Fruit fly (Drosophila melanogaster) whole organism, wandering third instar larva: ENCODE data around the gene CG45012.

Source experiments
- Abd-B ChIP-seq: fragments of >200 bp; optimal IDR thresholded peaks from 2 replicates; lab custom pipeline; 2017; ENCODE audit warnings: missing biosample characterization, missing genetic modification characterization
- CG32264 ChIP-seq: fragments of 200-800 bp; sonication (Bioruptor generic); optimal IDR thresholded peaks from 2 replicates; lab custom pipeline; 2016; ENCODE audit warnings: missing biosample characterization, missing genetic modification characterization
- CG9705 ChIP-seq: fragments of 200-800 bp; sonication (Bioruptor generic); optimal IDR thresholded peaks from 2 replicates; lab custom pipeline; 2018; ENCODE audit warnings: missing biosample characterization, mild to moderate bottlenecking, missing genetic modification characterization
- CrebA ChIP-seq: fragments of 200-800 bp; sonication (Bioruptor generic); optimal IDR thresholded peaks from 2 replicates; lab custom pipeline; 2016; ENCODE audit warnings: missing biosample characterization, mild to moderate bottlenecking, missing genetic modification characterization, borderline replicate concordance
- Dfd ChIP-seq: fragments of >200 bp; optimal IDR thresholded peaks from 2 replicates; lab custom pipeline; 2017; ENCODE audit warnings: missing biosample characterization, missing genetic modification characterization
- Dif ChIP-seq: fragments of 200-275, 200-300 bp; sonication (Bioruptor generic); optimal IDR thresholded peaks from 2 replicates; lab custom pipeline; 2018; ENCODE audit warnings: missing biosample characterization, missing genetic modification characterization; ENCODE audit not compliant: partially characterized antibody
- HLH106 ChIP-seq: fragments of 200-800 bp; optimal IDR thresholded peaks from 3 replicates; lab custom pipeline; 2019; ENCODE audit warnings: missing biosample characterization, mild to moderate bottlenecking, missing genetic modification characterization, moderate library complexity
- Hnf4 ChIP-seq: fragments of 200-800 bp; sonication (Bioruptor generic); optimal IDR thresholded peaks from 2 replicates; lab custom pipeline; 2016; ENCODE audit warnings: missing biosample characterization, mild to moderate bottlenecking, missing genetic modification characterization
- Hr78 ChIP-seq: fragments of >200 bp; optimal IDR thresholded peaks from 2 replicates; lab custom pipeline; 2017; ENCODE audit warnings: missing biosample characterization, missing genetic modification characterization
- Jra ChIP-seq: sonication (Bioruptor generic); optimal IDR thresholded peaks from 2 replicates; lab custom pipeline; 2016; ENCODE audit warnings: missing biosample characterization, missing genetic modification characterization
- Mio ChIP-seq: sonication (Bioruptor generic); optimal IDR thresholded peaks from 2 replicates; lab custom pipeline; 2016; ENCODE audit warnings: missing biosample characterization, missing genetic modification characterization
- Myc ChIP-seq: fragments of >200 bp; optimal IDR thresholded peaks from 2 replicates; lab custom pipeline; 2017
- N ChIP-seq: fragments of >200 bp; optimal IDR thresholded peaks from 2 replicates; lab custom pipeline; 2018; ENCODE audit warnings: missing biosample characterization, missing external identifiers, missing genetic modification characterization
- OdsH ChIP-seq: fragments of 200-800 bp; sonication (Bioruptor generic); optimal IDR thresholded peaks from 2 replicates; lab custom pipeline; 2016; ENCODE audit warnings: missing biosample characterization, mild to moderate bottlenecking, missing genetic modification characterization
- Rel ChIP-seq, 2 experiments: fragments of 200-800 bp; sonication (Bioruptor generic) in 1 of 2; optimal IDR thresholded peaks; 2 replicates in 1 of 2; 3 replicates in 1 of 2; lab custom pipeline; 2016 to 2019; ENCODE audit warnings: mild to moderate bottlenecking in 2 of 2, missing biosample characterization in 2 of 2, missing genetic modification characterization in 2 of 2, moderate library complexity in 1 of 2
- Sp1 ChIP-seq: fragments of 200-800 bp; sonication (Bioruptor generic); optimal IDR thresholded peaks from 3 replicates; lab custom pipeline; 2019; ENCODE audit warnings: missing biosample characterization, mild to moderate bottlenecking, missing genetic modification characterization, moderate library complexity
- br ChIP-seq: fragments of 200-800 bp; sonication (Bioruptor generic); optimal IDR thresholded peaks from 2 replicates; lab custom pipeline; 2016; ENCODE audit warnings: missing biosample characterization, missing genetic modification characterization
- dl ChIP-seq, 2 experiments: fragments of 175-275, 200-275 bp in 1 of 2; fragments of 200-275 bp in 1 of 2; sonication (Bioruptor generic); optimal IDR thresholded peaks; lab custom pipeline; 2018; ENCODE audit warnings: mild to moderate bottlenecking in 2 of 2, missing biosample characterization in 2 of 2, missing genetic modification characterization in 2 of 2, moderate library complexity in 2 of 2; ENCODE audit not compliant: partially characterized antibody in 2 of 2, insufficient read depth in 1 of 2
- dmrt93B ChIP-seq: fragments of 200-800 bp; sonication (Bioruptor generic); optimal IDR thresholded peaks from 2 replicates; lab custom pipeline; 2018; ENCODE audit warnings: missing biosample characterization, mild to moderate bottlenecking, missing genetic modification characterization
- dsf ChIP-seq: sonication (Bioruptor generic); optimal IDR thresholded peaks from 2 replicates; lab custom pipeline; 2016; ENCODE audit warnings: missing biosample characterization, missing genetic modification characterization, borderline replicate concordance
- ey ChIP-seq: fragments of 200-800 bp; sonication (Bioruptor generic); optimal IDR thresholded peaks from 2 replicates; lab custom pipeline; 2016; ENCODE audit warnings: missing biosample characterization, missing genetic modification characterization
- foxo ChIP-seq, 2 experiments: fragments of 200-800 bp; sonication (Bioruptor generic); optimal IDR thresholded peaks; 2 replicates in 1 of 2; 3 replicates in 1 of 2; lab custom pipeline; 2016 to 2017; ENCODE audit warnings: missing biosample characterization in 2 of 2, missing genetic modification characterization in 2 of 2
- fru ChIP-seq: fragments of 200-800 bp; sonication (Bioruptor generic); optimal IDR thresholded peaks from 3 replicates; lab custom pipeline; 2016; ENCODE audit warnings: missing biosample characterization, mild to moderate bottlenecking, missing genetic modification characterization
- h ChIP-seq: fragments of 200-800 bp; sonication (Bioruptor generic); optimal IDR thresholded peaks from 3 replicates; lab custom pipeline; 2016; ENCODE audit warnings: missing biosample characterization, mild to moderate bottlenecking, missing genetic modification characterization
- jim ChIP-seq: fragments of 175-275, 200-325 bp; sonication (Bioruptor generic); optimal IDR thresholded peaks from 2 replicates; lab custom pipeline; 2016; ENCODE audit warnings: missing biosample characterization, mild to moderate bottlenecking, missing genetic modification characterization
- lola ChIP-seq: fragments of >200 bp; optimal IDR thresholded peaks from 2 replicates; lab custom pipeline; 2017; ENCODE audit warnings: missing biosample characterization, missing genetic modification characterization
- pan ChIP-seq: fragments of >200 bp; optimal IDR thresholded peaks from 2 replicates; lab custom pipeline; 2017
- psq ChIP-seq: fragments of 200-800 bp; sonication (Bioruptor generic); optimal IDR thresholded peaks from 3 replicates; lab custom pipeline; 2017; ENCODE audit warnings: missing biosample characterization, mild to moderate bottlenecking, missing genetic modification characterization, moderate library complexity
- sage ChIP-seq: fragments of 200-800 bp; sonication (Bioruptor generic); optimal IDR thresholded peaks from 2 replicates; lab custom pipeline; 2016; ENCODE audit warnings: missing biosample characterization, mild to moderate bottlenecking, missing genetic modification characterization
- sv ChIP-seq: fragments of 200-800 bp; sonication (Bioruptor generic); optimal IDR thresholded peaks from 3 replicates; lab custom pipeline; 2016; ENCODE audit warnings: missing biosample characterization, missing genetic modification characterization
- tai ChIP-seq: sonication (Bioruptor generic); optimal IDR thresholded peaks from 2 replicates; lab custom pipeline; 2016; ENCODE audit warnings: missing biosample characterization, missing genetic modification characterization
- usp ChIP-seq: fragments of >200 bp; optimal IDR thresholded peaks from 2 replicates; lab custom pipeline; 2017; ENCODE audit warnings: missing biosample characterization, missing genetic modification characterization
- woc ChIP-seq: sonication (Bioruptor generic); optimal IDR thresholded peaks from 2 replicates; lab custom pipeline; 2016; ENCODE audit warnings: missing biosample characterization, mild to moderate bottlenecking, missing genetic modification characterization

Gene CG45012

DNA sequence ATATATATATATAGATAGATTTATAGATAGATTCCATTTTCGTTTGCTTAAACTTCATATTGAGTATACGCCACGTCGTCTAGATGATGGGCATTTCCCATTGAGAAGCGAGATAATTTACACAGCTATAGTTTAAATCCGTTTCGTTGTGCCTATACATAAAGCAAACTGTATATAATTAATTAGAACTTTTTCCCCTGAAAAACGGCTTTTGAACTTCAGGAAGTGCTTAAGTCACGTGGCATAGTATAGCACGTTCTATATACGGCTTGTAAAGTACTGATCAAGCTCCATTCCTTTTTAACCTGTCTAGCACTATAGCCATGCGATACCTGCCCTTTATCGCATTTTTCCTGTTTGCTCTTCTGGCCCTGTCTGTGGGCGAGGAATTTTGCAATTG lies 5.2 kb downstream of the CG45012 start, which contains the start of gene Sfp33A3:
Gene Sfp33A3, plus strand, starts transcription at position 301 of the 400 bp plus-strand sequence.
- TF ChIP-seq foxo (GFP tag; optimal IDR thresholded peaks at IDR 0.05; lab: Kevin White, UChicago) = no peak
- TF ChIP-seq Dfd (GFP tag; lab: Kevin White, UChicago) = no peak
- TF ChIP-seq usp (GFP tag; lab: Kevin White, UChicago) = no peak
- TF ChIP-seq tai (GFP tag; lab: Kevin White, UChicago) = no peak
- no peak for TF ChIP-seq pan (lab: Kevin White, UChicago)
- no peak for TF ChIP-seq dl (GFP tag; optimal IDR thresholded peaks at IDR 0.05; lab: Kevin White, UChicago; ENCODE audit: insufficient read depth in 1 of 2, partially characterized antibody in 2 of 2)
- TF ChIP-seq Hr78 (GFP tag; lab: Kevin White, UChicago) = no peak
- no peak for TF ChIP-seq Rel (GFP tag; optimal IDR thresholded peaks at IDR 0.05; lab: Kevin White, UChicago)
- no peak for TF ChIP-seq Rel (tag; optimal IDR thresholded peaks at IDR 0.05; lab: Kevin White, UChicago)
- no peak for TF ChIP-seq Hnf4 (GFP tag; lab: Kevin White, UChicago)

DNA sequence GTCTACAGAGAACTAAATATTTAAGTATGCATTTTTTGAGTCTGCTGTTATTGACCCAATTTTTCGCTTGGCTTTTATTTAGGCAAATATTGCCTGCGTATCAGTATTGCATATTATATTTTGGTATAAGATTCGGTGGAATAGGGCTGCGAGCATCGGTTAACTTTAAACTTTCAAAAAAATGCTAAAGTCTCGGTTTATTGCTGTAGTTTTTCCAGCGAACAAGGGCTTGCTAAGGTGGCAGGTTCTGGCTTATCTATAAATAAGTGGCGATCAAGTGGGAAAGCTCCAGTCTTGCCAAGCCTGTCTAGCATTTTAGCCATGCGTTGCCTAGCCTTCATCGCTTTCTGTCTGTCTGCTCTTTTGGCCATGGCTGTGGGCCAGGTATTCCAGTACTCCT lies 6.0 kb downstream of the CG45012 start, which contains the start of gene CG31704:
Gene CG31704, plus strand, starts transcription at position 301 of the 400 bp plus-strand sequence.
- TF ChIP-seq dsf (GFP tag; lab: Kevin White, UChicago) (no peak), Hr78 (GFP tag; lab: Kevin White, UChicago) (no peak), CG9705 (GFP tag; lab: Kevin White, UChicago) (no peak), sv (GFP tag; lab: Kevin White, UChicago) (no peak), foxo (GFP tag; optimal IDR thresholded peaks at IDR 0.05; lab: Kevin White, UChicago) (no peak), Abd-B (GFP tag; lab: Kevin White, UChicago) (no peak), Myc (no peak), dmrt93B (GFP tag; lab: Kevin White, UChicago) (no peak), h (GFP tag; lab: Kevin White, UChicago) (no peak), Mio (GFP tag; lab: Kevin White, UChicago) (no peak), Sp1 (GFP tag; lab: Kevin White, UChicago) (no peak), usp (GFP tag; lab: Kevin White, UChicago) (no peak), N (no peak), fru (GFP tag; lab: Kevin White, UChicago) (no peak), Jra (GFP tag; lab: Kevin White, UChicago) (no peak), CG32264 (GFP tag; lab: Kevin White, UChicago) (no peak), CrebA (GFP tag; lab: Kevin White, UChicago) (no peak)

DNA sequence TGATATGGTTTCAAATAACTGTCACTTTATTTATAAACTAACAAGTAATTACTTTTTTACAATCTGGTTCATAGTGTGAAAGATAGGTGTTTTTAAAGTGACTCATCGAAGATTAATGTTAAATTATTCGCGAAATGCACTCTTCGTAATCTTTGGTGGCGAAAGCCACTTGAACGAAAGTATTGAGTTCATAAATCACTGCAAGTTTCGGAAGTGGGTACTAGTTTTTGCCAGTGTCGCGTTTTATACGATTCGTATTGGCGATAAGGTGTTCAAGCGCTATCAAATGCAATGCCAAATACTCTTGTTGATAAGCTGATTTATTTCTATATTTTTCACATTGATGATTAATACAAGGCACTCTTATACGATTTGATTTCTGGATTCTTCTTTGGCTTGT lies 7.1 kb downstream of the CG45012 start:
- peak; percentile 9 for TF ChIP-seq Hnf4 (GFP tag; lab: Kevin White, UChicago)
- TF ChIP-seq foxo (GFP tag; optimal IDR thresholded peaks at IDR 0.05; lab: Kevin White, UChicago) = peak in 1 of 2 experiments; percentile 12
- TF ChIP-seq usp (GFP tag; lab: Kevin White, UChicago) = no peak

DNA sequence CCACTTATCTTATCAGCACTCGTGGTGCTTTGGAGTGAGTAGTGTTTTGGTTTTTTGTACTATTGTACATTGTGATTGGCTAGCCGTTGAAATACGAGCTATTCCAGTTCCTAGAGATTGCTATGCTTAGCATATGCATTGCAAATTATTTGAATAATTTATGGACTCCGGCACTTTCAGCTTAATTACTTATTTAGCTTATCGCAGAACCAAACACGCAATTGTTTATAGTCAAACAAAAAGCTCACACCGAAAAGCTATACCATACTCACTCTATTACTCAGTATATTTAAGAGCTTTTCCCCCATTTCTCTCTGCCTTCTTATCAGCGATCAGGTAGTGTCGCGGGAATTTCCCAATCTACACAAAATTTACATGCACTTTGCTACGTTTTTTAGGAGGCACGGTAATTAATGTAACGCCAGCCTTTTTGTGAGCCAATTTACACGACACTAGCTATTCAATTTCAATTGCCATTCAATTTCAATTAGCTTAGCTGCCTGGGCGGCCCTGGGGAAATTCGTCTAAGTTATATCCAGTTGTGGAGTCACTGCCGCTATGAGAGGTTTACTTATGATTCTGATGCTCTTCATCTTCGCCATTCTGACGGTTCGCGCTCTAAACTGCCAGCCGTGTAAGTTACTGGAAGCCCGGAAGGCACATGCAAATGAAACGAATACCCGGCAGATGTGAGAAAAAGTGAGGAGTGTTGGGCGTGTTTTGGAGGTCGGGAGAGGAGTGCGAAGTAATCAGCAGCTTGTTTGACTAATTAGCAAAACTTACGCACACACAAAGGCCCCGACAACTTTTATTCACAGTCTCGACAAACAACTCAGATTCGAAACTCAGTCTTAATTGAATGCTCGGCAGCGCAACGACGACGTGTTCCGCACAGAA lies 8.1 kb downstream of the CG45012 start, which contains the start of the genes CG44008, CG14933, CG46426 and CG42486:
Gene CG44008, minus strand, starts transcription at position 155 of the 897 bp plus-strand sequence.
Gene CG14933, plus strand, starts transcription at position 538 of the 897 bp plus-strand sequence.
Gene CG46426, plus strand, starts transcription at position 538 of the 897 bp plus-strand sequence.
Gene CG42486, plus strand, starts transcription at position 847 of the 897 bp plus-strand sequence.
- no peak for TF ChIP-seq tai (GFP tag; lab: Kevin White, UChicago)
- no peak for TF ChIP-seq Rel (GFP tag; optimal IDR thresholded peaks at IDR 0.05; lab: Kevin White, UChicago)
- peak; percentile 97 for TF ChIP-seq Rel (tag; optimal IDR thresholded peaks at IDR 0.05; lab: Kevin White, UChicago)
- no peak for TF ChIP-seq br (GFP tag; lab: Kevin White, UChicago)
- TF ChIP-seq Myc = no peak
- TF ChIP-seq dl (GFP tag; optimal IDR thresholded peaks at IDR 0.05; lab: Kevin White, UChicago; ENCODE audit: insufficient read depth in 1 of 2, partially characterized antibody in 2 of 2) = peak; percentile 85 to 94

DNA sequence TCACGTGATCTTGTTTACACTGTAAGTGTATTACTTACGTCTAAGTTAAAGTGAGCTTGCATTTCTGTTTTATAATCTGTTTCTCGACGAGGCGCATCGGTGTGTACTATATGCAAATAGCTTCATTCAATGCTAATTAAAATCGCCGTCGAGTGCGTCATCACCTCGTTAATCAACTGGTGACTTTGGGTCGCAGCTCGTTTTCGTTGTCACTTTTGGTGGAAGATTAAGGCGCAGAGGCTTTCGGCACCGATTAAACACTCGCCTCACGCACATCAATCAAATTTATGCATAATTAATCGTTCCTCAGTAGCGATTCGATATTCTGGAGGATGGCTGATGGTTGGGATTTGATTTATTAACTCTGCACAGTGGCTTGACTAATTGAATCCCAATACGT lies 9.9 kb downstream of the CG45012 start:
- no peak for TF ChIP-seq fru (GFP tag; lab: Kevin White, UChicago)
- no peak for TF ChIP-seq pan (lab: Kevin White, UChicago)

DNA sequence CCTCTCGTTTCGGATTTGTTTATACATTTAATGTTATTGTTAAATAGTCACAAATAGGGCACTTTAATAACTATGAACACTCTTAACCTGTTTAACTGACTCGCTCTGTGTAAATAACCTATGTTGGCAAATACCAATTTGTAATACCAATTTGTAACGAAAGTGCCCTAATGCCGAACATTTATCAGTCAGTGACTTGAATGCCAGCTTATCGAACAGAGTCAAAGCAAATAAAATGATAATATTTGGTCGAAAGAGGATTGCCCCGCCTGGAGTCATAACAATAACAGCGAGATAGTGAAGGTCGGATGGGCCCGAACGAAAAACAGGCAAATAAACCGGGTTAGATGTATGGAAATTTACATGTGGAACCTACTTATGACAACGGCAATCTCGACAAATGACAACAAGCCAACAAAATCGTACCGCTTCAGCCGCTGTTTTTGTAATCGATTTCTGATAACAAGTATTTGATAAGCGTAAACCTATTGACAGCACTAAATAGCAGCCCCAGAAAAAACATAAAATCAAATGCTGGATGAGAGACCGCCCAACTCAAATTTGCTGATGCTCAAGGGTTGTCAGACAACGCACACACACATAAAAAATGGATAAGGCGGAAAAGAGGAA lies 10.9 kb downstream of the CG45012 start:
- TF ChIP-seq Mio (GFP tag; lab: Kevin White, UChicago) (no peak), fru (GFP tag; lab: Kevin White, UChicago) (no peak), sage (no peak), N (no peak), HLH106 (no peak), psq (GFP tag; lab: Kevin White, UChicago) (no peak), foxo (GFP tag; optimal IDR thresholded peaks at IDR 0.05; lab: Kevin White, UChicago) (no peak), woc (GFP tag; lab: Kevin White, UChicago) (no peak), OdsH (GFP tag; lab: Kevin White, UChicago) (no peak), Dif (no peak), Hnf4 (GFP tag; lab: Kevin White, UChicago) (no peak), Dfd (GFP tag; lab: Kevin White, UChicago) (no peak), lola (GFP tag; lab: Kevin White, UChicago) (no peak), dsf (GFP tag; lab: Kevin White, UChicago) (no peak), Myc (no peak), tai (GFP tag; lab: Kevin White, UChicago) (no peak), jim (GFP tag; lab: Kevin White, UChicago) (no peak), usp (GFP tag; lab: Kevin White, UChicago) (no peak), ey (GFP tag; lab: Kevin White, UChicago) (no peak), CG9705 (GFP tag; lab: Kevin White, UChicago) (no peak)
